Fruit fly (Drosophila melanogaster) whole organism, prepupa: ENCODE data around the gene CG9667.

ENCODE experiments used
- CG11902 ChIP-seq: fragments of 200-800 bp; sonication (Bioruptor generic); optimal IDR thresholded peaks from 3 replicates; lab custom pipeline; 2016; ENCODE audit warnings: missing biosample characterization, missing genetic modification characterization
- CG4318 ChIP-seq: fragments of 200-800 bp; sonication (Bioruptor generic); optimal IDR thresholded peaks from 3 replicates; lab custom pipeline; 2017; ENCODE audit warnings: missing biosample characterization, mild to moderate bottlenecking, missing genetic modification characterization
- CG6854 ChIP-seq: fragments of 200-800 bp; sonication (Bioruptor generic); optimal IDR thresholded peaks from 2 replicates; lab custom pipeline; 2017; ENCODE audit warnings: missing biosample characterization, mild to moderate bottlenecking, missing genetic modification characterization
- CG9139 ChIP-seq: fragments of 200-800 bp; sonication (Bioruptor generic); optimal IDR thresholded peaks from 3 replicates; lab custom pipeline; 2017; ENCODE audit warnings: missing biosample characterization, mild to moderate bottlenecking, missing genetic modification characterization
- Gug ChIP-seq: fragments of 200-800 bp; sonication (Bioruptor generic); IDR thresholded peaks from 2 replicates; pipeline ENCODE4 v1.3.6; 2022; ENCODE audit warnings: missing biosample characterization, missing genetic modification characterization
- Hr39 ChIP-seq: fragments of 200-800 bp; sonication (Bioruptor generic); optimal IDR thresholded peaks from 2 replicates; lab custom pipeline; 2016; ENCODE audit warnings: missing biosample characterization, missing genetic modification characterization
- Sox102F ChIP-seq: fragments of 200-800 bp; sonication (Bioruptor generic); optimal IDR thresholded peaks from 2 replicates; lab custom pipeline; 2016; ENCODE audit warnings: missing biosample characterization, mild to moderate bottlenecking, missing genetic modification characterization
- dsx ChIP-seq: fragments of 200-800 bp; optimal IDR thresholded peaks from 3 replicates; lab custom pipeline; 2019; ENCODE audit warnings: missing biosample characterization, mild to moderate bottlenecking, missing genetic modification characterization, moderate library complexity; ENCODE audit not compliant: poor library complexity, severe bottlenecking
- eg ChIP-seq: fragments of 200-800 bp; sonication (Bioruptor generic); IDR thresholded peaks from 3 replicates; pipeline ENCODE4 v1.3.6; 2022; ENCODE audit warnings: missing biosample characterization, missing genetic modification characterization
- salr ChIP-seq, 2 experiments: fragments of 200-800 bp; sonication (Bioruptor generic); optimal IDR thresholded peaks; 3 replicates each; lab custom pipeline; 2016 to 2018; ENCODE audit warnings: missing biosample characterization in 2 of 2, missing genetic modification characterization in 2 of 2, mild to moderate bottlenecking in 1 of 2
- topi ChIP-seq: fragments of 200-800 bp; sonication (Bioruptor generic); optimal IDR thresholded peaks from 3 replicates; lab custom pipeline; 2016; ENCODE audit warnings: missing biosample characterization, missing genetic modification characterization

DNA sequence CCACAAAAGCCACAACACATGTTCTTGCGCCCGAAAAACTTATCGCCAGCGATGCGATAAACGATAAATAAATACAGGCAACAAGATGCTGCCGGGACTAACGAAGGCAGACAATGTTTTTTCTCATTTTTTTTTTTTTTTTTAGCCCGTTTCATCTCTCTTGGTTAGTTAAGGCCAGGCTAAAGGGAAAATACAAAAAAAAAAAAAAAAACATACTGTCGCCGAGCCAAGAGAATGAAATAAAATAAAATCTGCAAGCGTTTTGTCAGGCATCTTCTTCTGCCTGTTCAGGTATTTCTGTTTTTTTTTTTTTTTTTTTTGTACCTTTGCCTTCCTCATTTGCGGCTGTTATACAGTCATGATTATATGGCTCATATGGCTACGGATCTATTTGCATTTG, 38.7 kb upstream of the CG9667 start:
- no peak for TF ChIP-seq topi (GFP tag; lab: Kevin White, UChicago)
- no peak for TF ChIP-seq eg
- no peak for TF ChIP-seq CG11902
- no peak for TF ChIP-seq Gug
- no peak for TF ChIP-seq salr (GFP tag; optimal IDR thresholded peaks at IDR 0.05; lab: Kevin White, UChicago)
- no peak for TF ChIP-seq CG4318 (GFP tag; lab: Kevin White, UChicago)
- TF ChIP-seq CG9139 (GFP tag; lab: Kevin White, UChicago) = peak; percentile 9
- TF ChIP-seq CG6854 (GFP tag; lab: Kevin White, UChicago) = no peak
- TF ChIP-seq dsx (GFP tag; lab: Kevin White, UChicago) = peak; percentile 17
- no peak for TF ChIP-seq Hr39 (GFP tag; lab: Kevin White, UChicago)
- TF ChIP-seq Sox102F (GFP tag; lab: Kevin White, UChicago) = peak; percentile 1
